Worm (Caenorhabditis elegans) whole organism, L1 larva: ENCODE results near the gene plep-1.
A peak's percentile ranks its signal among the peaks of the same experiment; 100 is the strongest.

Source experiments
- C16A3.4 ChIP-seq: fragments of 150-350 bp; optimal IDR thresholded peaks from 2 replicates; lab custom pipeline; 2014; ENCODE audit warnings: missing biosample characterization, missing genetic modification characterization
- C34B4.2 ChIP-seq: sonication (generic microtip); optimal IDR thresholded peaks from 2 replicates; lab custom pipeline; 2017; ENCODE audit warnings: mild to moderate bottlenecking, missing genetic modification characterization, missing compliant biosample characterization
- F16B12.6 ChIP-seq: fragments of 150-350 bp; optimal IDR thresholded peaks from 2 replicates; lab custom pipeline; 2014; ENCODE audit warnings: missing biosample characterization, missing genetic modification characterization
- aha-1 ChIP-seq: fragments of 150-350 bp; optimal IDR thresholded peaks from 2 replicates; lab custom pipeline; 2014; ENCODE audit warnings: missing biosample characterization, missing genetic modification characterization
- alr-1 ChIP-seq: fragments of 200-800 bp; sonication (Bioruptor generic); optimal IDR thresholded peaks from 2 replicates; lab custom pipeline; 2018; ENCODE audit warnings: borderline replicate concordance, mild to moderate bottlenecking, missing genetic modification characterization, missing compliant biosample characterization
- aly-2 ChIP-seq: fragments of 150-350 bp; optimal IDR thresholded peaks from 2 replicates; lab custom pipeline; 2014; ENCODE audit warnings: missing biosample characterization, missing genetic modification characterization
- ama-1 ChIP-seq: fragments of 150-350 bp; optimal IDR thresholded peaks from 2 replicates; lab custom pipeline; 2014
- blmp-1 ChIP-seq: fragments of 150-350 bp; optimal IDR thresholded peaks from 2 replicates; lab custom pipeline; 2014; ENCODE audit warnings: missing biosample characterization, missing genetic modification characterization
- ceh-82 ChIP-seq, 3 experiments: fragments of 150-350 bp in 1 of 3; sonication (generic microtip) in 2 of 3; optimal IDR thresholded peaks; 2 replicates each; lab custom pipeline; 2014 to 2017; ENCODE audit warnings: missing biosample characterization in 3 of 3, missing genetic modification characterization in 3 of 3
- ceh-88 ChIP-seq: fragments of 200-800 bp; sonication (Bioruptor generic); IDR thresholded peaks from 2 replicates; pipeline ENCODE4 v1.3.6; 2022; ENCODE audit warnings: missing genetic modification characterization, missing compliant biosample characterization
- ceh-90 ChIP-seq: sonication (generic microtip); optimal IDR thresholded peaks from 2 replicates; lab custom pipeline; 2016; ENCODE audit warnings: missing genetic modification characterization, missing compliant biosample characterization
- dsc-1 ChIP-seq: sonication (generic microtip); optimal IDR thresholded peaks from 2 replicates; lab custom pipeline; 2016; ENCODE audit warnings: mild to moderate bottlenecking, missing genetic modification characterization, missing compliant biosample characterization
- egl-13 ChIP-seq: sonication (generic microtip); optimal IDR thresholded peaks from 2 replicates; lab custom pipeline; 2016; ENCODE audit warnings: missing genotype, missing genetic modification reagents, missing genetic modification characterization, missing compliant biosample characterization
- ets-5 ChIP-seq: fragments of 200-800 bp; sonication (Bioruptor generic); IDR thresholded peaks from 2 replicates; pipeline ENCODE4 v1.3.6; 2022; ENCODE audit warnings: missing genetic modification characterization, missing compliant biosample characterization
- fkh-10 ChIP-seq: sonication (generic microtip); optimal IDR thresholded peaks from 2 replicates; lab custom pipeline; 2017; ENCODE audit warnings: missing biosample characterization, missing genetic modification reagents, missing genetic modification characterization
- fkh-8 ChIP-seq: sonication (generic microtip); optimal IDR thresholded peaks from 2 replicates; lab custom pipeline; 2016; ENCODE audit warnings: mild to moderate bottlenecking, missing genetic modification characterization, missing compliant biosample characterization
- hlh-17 ChIP-seq: fragments of 200-800 bp; sonication (Bioruptor generic); optimal IDR thresholded peaks from 2 replicates; lab custom pipeline; 2018; ENCODE audit warnings: missing genetic modification characterization, mild to moderate bottlenecking, missing compliant biosample characterization, moderate library complexity, borderline replicate concordance
- hlh-4 ChIP-seq: sonication (generic microtip); optimal IDR thresholded peaks from 2 replicates; lab custom pipeline; 2016; ENCODE audit warnings: mild to moderate bottlenecking, missing genetic modification characterization, missing compliant biosample characterization
- irx-1 ChIP-seq: sonication (generic microtip); optimal IDR thresholded peaks from 2 replicates; lab custom pipeline; 2016; ENCODE audit warnings: missing genetic modification characterization, missing compliant biosample characterization
- isw-1 ChIP-seq: fragments of 200-800 bp; sonication (Bioruptor generic); IDR thresholded peaks from 2 replicates; pipeline ENCODE4 v1.3.6; 2022; ENCODE audit warnings: missing genetic modification characterization, missing compliant biosample characterization
- lin-15B ChIP-seq: fragments of 150-350 bp; sonication (generic microtip); optimal IDR thresholded peaks from 3 replicates; lab custom pipeline; 2014; ENCODE audit warnings: missing biosample characterization, missing genetic modification characterization
- lir-3 ChIP-seq: sonication (generic microtip); optimal IDR thresholded peaks from 2 replicates; lab custom pipeline; 2016; ENCODE audit warnings: mild to moderate bottlenecking, missing genetic modification characterization, moderate library complexity, missing compliant biosample characterization; ENCODE audit not compliant: poor library complexity
- mab-9 ChIP-seq: fragments of 200-800 bp; sonication (Bioruptor generic); IDR thresholded peaks from 2 replicates; pipeline ENCODE4 v1.3.6; 2022; ENCODE audit warnings: missing genetic modification reagents, missing genetic modification characterization, missing compliant biosample characterization
- mdl-1 ChIP-seq, 2 experiments: fragments of 150-350 bp; optimal IDR thresholded peaks; 2 replicates each; lab custom pipeline; 2014 to 2017; ENCODE audit warnings: missing biosample characterization in 2 of 2, missing genetic modification characterization in 2 of 2, inconsistent platforms in 1 of 2
- mef-2 ChIP-seq: fragments of 150-350 bp; optimal IDR thresholded peaks from 2 replicates; lab custom pipeline; 2014; ENCODE audit warnings: missing biosample characterization, missing genetic modification characterization
- nhr-11 ChIP-seq: fragments of 150-350 bp; optimal IDR thresholded peaks from 2 replicates; lab custom pipeline; 2014; ENCODE audit warnings: missing biosample characterization, missing genetic modification characterization
- nhr-12 ChIP-seq: sonication (generic microtip); optimal IDR thresholded peaks from 2 replicates; lab custom pipeline; 2017; ENCODE audit warnings: missing biosample characterization, missing genetic modification characterization
- nhr-19 ChIP-seq: fragments of 200-800 bp; sonication (Bioruptor generic); conservative IDR thresholded peaks from 2 replicates; pipeline ENCODE4 v1.3.6; 2022; ENCODE audit warnings: missing genetic modification characterization, missing compliant biosample characterization
- nhr-20 ChIP-seq: sonication (generic microtip); optimal IDR thresholded peaks from 2 replicates; lab custom pipeline; 2016; ENCODE audit warnings: mild to moderate bottlenecking, missing genetic modification characterization, missing compliant biosample characterization
- nhr-237 ChIP-seq: fragments of 150-350 bp; optimal IDR thresholded peaks from 2 replicates; lab custom pipeline; 2014; ENCODE audit warnings: missing biosample characterization, missing genetic modification characterization
- nhr-28 ChIP-seq: fragments of 150-350 bp; optimal IDR thresholded peaks from 2 replicates; lab custom pipeline; 2014; ENCODE audit warnings: missing biosample characterization, missing genetic modification characterization
- nhr-71 ChIP-seq: sonication (generic microtip); optimal IDR thresholded peaks from 2 replicates; lab custom pipeline; 2016; ENCODE audit warnings: mild to moderate bottlenecking, missing genetic modification characterization, moderate library complexity, missing compliant biosample characterization
- nhr-76 ChIP-seq: sonication (generic microtip); optimal IDR thresholded peaks from 2 replicates; lab custom pipeline; 2017; ENCODE audit warnings: missing biosample characterization, missing genetic modification characterization
- nhr-77 ChIP-seq: fragments of 150-350 bp; optimal IDR thresholded peaks from 2 replicates; lab custom pipeline; 2014; ENCODE audit warnings: missing biosample characterization, missing genetic modification characterization
- nhr-84 ChIP-seq: sonication (generic microtip); optimal IDR thresholded peaks from 2 replicates; lab custom pipeline; 2017; ENCODE audit warnings: missing biosample characterization, missing genetic modification characterization
- nhr-85 ChIP-seq: sonication (generic microtip); peaks from one replicate; lab custom pipeline; 2016; ENCODE audit warnings: missing genetic modification characterization, inconsistent platforms, missing compliant biosample characterization
- nhr-90 ChIP-seq: sonication (generic microtip); optimal IDR thresholded peaks from 2 replicates; lab custom pipeline; 2016; ENCODE audit warnings: mild to moderate bottlenecking, missing genetic modification characterization, missing compliant biosample characterization; ENCODE audit not compliant: poor library complexity
- pag-3 ChIP-seq: sonication (generic microtip); optimal IDR thresholded peaks from 2 replicates; lab custom pipeline; 2017; ENCODE audit warnings: missing genetic modification characterization, mild to moderate bottlenecking, missing compliant biosample characterization, antibody characterized with exemption, borderline replicate concordance; ENCODE audit not compliant: insufficient read depth
- pqm-1 ChIP-seq: sonication (generic microtip); optimal IDR thresholded peaks from 3 replicates; lab custom pipeline; 2017; ENCODE audit warnings: missing biosample characterization, missing genetic modification characterization
- skn-1 ChIP-seq: fragments of 150-350 bp; optimal IDR thresholded peaks from 2 replicates; lab custom pipeline; 2014; ENCODE audit warnings: missing biosample characterization, missing genetic modification characterization
- snpc-4 ChIP-seq: fragments of 150-350 bp; optimal IDR thresholded peaks from 2 replicates; lab custom pipeline; 2014; ENCODE audit warnings: missing biosample characterization, missing genetic modification characterization
- sox-4 ChIP-seq: sonication (generic microtip); optimal IDR thresholded peaks from 2 replicates; lab custom pipeline; 2016; ENCODE audit warnings: missing genetic modification characterization, missing compliant biosample characterization
- sup-37 ChIP-seq: fragments of 200-800 bp; sonication (Bioruptor generic); optimal IDR thresholded peaks from 2 replicates; lab custom pipeline; 2018; ENCODE audit warnings: mild to moderate bottlenecking, missing genetic modification characterization, missing compliant biosample characterization
- swsn-7 ChIP-seq: sonication (generic microtip); optimal IDR thresholded peaks from 2 replicates; lab custom pipeline; 2016; ENCODE audit warnings: missing genetic modification characterization, missing compliant biosample characterization
- tbx-2 ChIP-seq: sonication (generic microtip); optimal IDR thresholded peaks from 2 replicates; lab custom pipeline; 2016; ENCODE audit warnings: missing genetic modification characterization, missing compliant biosample characterization
- unc-130 ChIP-seq: fragments of 150-350 bp; optimal IDR thresholded peaks from 2 replicates; lab custom pipeline; 2017; ENCODE audit warnings: missing biosample characterization, missing genetic modification characterization, inconsistent platforms
- unc-86 ChIP-seq: sonication (generic microtip); optimal IDR thresholded peaks from 2 replicates; lab custom pipeline; 2016; ENCODE audit warnings: missing genetic modification characterization, missing compliant biosample characterization
- unc-98 ChIP-seq: fragments of 200-800 bp; sonication (Bioruptor generic); IDR thresholded peaks from 2 replicates; pipeline ENCODE4 v1.3.6; 2022; ENCODE audit warnings: missing genetic modification characterization, missing compliant biosample characterization
- vab-15 ChIP-seq: sonication (generic microtip); optimal IDR thresholded peaks from 2 replicates; lab custom pipeline; 2017; ENCODE audit warnings: missing genotype, mild to moderate bottlenecking, missing genetic modification characterization, missing compliant biosample characterization
- xbp-1 ChIP-seq: sonication (generic microtip); optimal IDR thresholded peaks from 2 replicates; lab custom pipeline; 2016; ENCODE audit warnings: missing genetic modification characterization, missing compliant biosample characterization
- zag-1 ChIP-seq: fragments of 150-350 bp; optimal IDR thresholded peaks from 2 replicates; lab custom pipeline; 2014; ENCODE audit warnings: missing biosample characterization, missing genetic modification characterization
- zip-4 ChIP-seq: fragments of 200-800 bp; sonication (Bioruptor generic); optimal IDR thresholded peaks from 2 replicates; lab custom pipeline; 2018; ENCODE audit warnings: mild to moderate bottlenecking, missing genetic modification characterization, moderate library complexity, missing compliant biosample characterization
- ztf-11 ChIP-seq, 2 experiments: sonication (generic microtip); optimal IDR thresholded peaks; 2 replicates each; lab custom pipeline; 2016 to 2017; ENCODE audit warnings: missing genetic modification characterization in 2 of 2, missing biosample characterization in 1 of 2, missing compliant biosample characterization in 1 of 2

Gene plep-1

ce11 chrII:4299227-4299703 lies 12.8 kb downstream of the plep-1 start, which contains the start of gene sco-1 (continued):
- peak; percentile 98 for TF ChIP-seq nhr-71 (tag; lab: Kevin White, UChicago)
- no peak for TF ChIP-seq alr-1 (tag; lab: Kevin White, UChicago)
- peak; percentile 93 for TF ChIP-seq zip-4 (GFP tag; lab: Kevin White, UChicago)
- TF ChIP-seq fkh-8 (tag; lab: Kevin White, UChicago) = peak; percentile 98
- peak; percentile 97 for TF ChIP-seq irx-1 (tag; lab: Kevin White, UChicago)
- TF ChIP-seq ceh-88 = peak; percentile 92
- TF ChIP-seq dsc-1 (tag; lab: Kevin White, UChicago) = peak; percentile 98
- TF ChIP-seq nhr-12 (tag; lab: Kevin White, UChicago) = peak; percentile 25
- no peak for TF ChIP-seq hlh-17 (GFP tag; lab: Kevin White, UChicago)
- TF ChIP-seq nhr-19 (GFP tag; lab: Robert Waterston, UW) = peak; percentile 97
- no peak for TF ChIP-seq pqm-1 (tag; lab: Kevin White, UChicago)
- TF ChIP-seq zag-1 (tag; lab: Kevin White, UChicago) = peak; percentile 92
- TF ChIP-seq ets-5 = no peak
- TF ChIP-seq swsn-7 (tag; lab: Kevin White, UChicago) = peak; percentile 96
- peak; percentile 76 for TF ChIP-seq aha-1 (tag; lab: Kevin White, UChicago)
- peak; percentile 94 for TF ChIP-seq unc-98
- peak; percentile 78 for TF ChIP-seq ama-1 (lab: Kevin White, UChicago)
- TF ChIP-seq ceh-82 (tag; optimal IDR thresholded peaks at IDR 0.05; lab: Kevin White, UChicago) = peak; percentile 97 to 98 (median 98)
- peak; percentile 34 for TF ChIP-seq mef-2 (tag; lab: Kevin White, UChicago)
- TF ChIP-seq mab-9 = peak; percentile 98
- peak; percentile 76 for TF ChIP-seq hlh-4 (tag; lab: Kevin White, UChicago)
- TF ChIP-seq mdl-1 (tag; optimal IDR thresholded peaks at IDR 0.05; lab: Kevin White, UChicago) = peak in 1 of 2 experiments; percentile 92
- TF ChIP-seq nhr-237 (tag; lab: Kevin White, UChicago) = peak; percentile 85
- peak; percentile 92 for TF ChIP-seq unc-130 (tag; lab: Kevin White, UChicago)
- peak; percentile 79 for TF ChIP-seq C34B4.2 (tag; lab: Kevin White, UChicago)
- TF ChIP-seq nhr-90 (tag; lab: Kevin White, UChicago) = peak; percentile 98
- no peak for TF ChIP-seq nhr-84 (tag; lab: Kevin White, UChicago)
- TF ChIP-seq ztf-11 (tag; optimal IDR thresholded peaks at IDR 0.05; lab: Kevin White, UChicago) = peak in 1 of 2 experiments; percentile 98
- peak; percentile 71 for TF ChIP-seq F16B12.6
- peak; percentile 85 for TF ChIP-seq nhr-11 (tag; lab: Kevin White, UChicago)
- TF ChIP-seq isw-1 (GFP tag; lab: Robert Waterston, UW) = peak; percentile 98
- peak; percentile 93 for TF ChIP-seq sup-37 (GFP tag; lab: Kevin White, UChicago)
- peak; percentile 93 for TF ChIP-seq C16A3.4 (tag; lab: Kevin White, UChicago)
- peak; percentile 95 for TF ChIP-seq skn-1
- TF ChIP-seq lir-3 = peak; percentile 98
- TF ChIP-seq tbx-2 (tag; lab: Kevin White, UChicago) = peak; percentile 98
- peak; percentile 91 for TF ChIP-seq fkh-10 (GFP tag; lab: Kevin White, UChicago)
- peak; percentile 78 for TF ChIP-seq snpc-4
- TF ChIP-seq nhr-76 = peak; percentile 65
- peak; percentile 98 for TF ChIP-seq xbp-1
- peak; percentile 97 for TF ChIP-seq nhr-20 (tag; lab: Kevin White, UChicago)
- TF ChIP-seq nhr-77 (tag; lab: Kevin White, UChicago) = peak; percentile 95
- peak; percentile 95 for TF ChIP-seq sox-4 (tag; lab: Kevin White, UChicago)
- peak; percentile 90 for TF ChIP-seq ceh-90 (tag; lab: Kevin White, UChicago)
- no peak for TF ChIP-seq pag-3 (tag; lab: Kevin White, UChicago)
- peak; percentile 91 for TF ChIP-seq vab-15 (tag; lab: Kevin White, UChicago)
- peak; percentile 97 for TF ChIP-seq egl-13 (tag; lab: Kevin White, UChicago)
- TF ChIP-seq aly-2 = peak; percentile 68
- TF ChIP-seq nhr-85 (tag; lab: Kevin White, UChicago) = peak; percentile 99
- TF ChIP-seq unc-86 = peak; percentile 97
- peak; percentile 28 for TF ChIP-seq nhr-28 (tag; lab: Kevin White, UChicago)
- TF ChIP-seq lin-15B (tag; lab: Kevin White, UChicago) = peak; percentile 95
- peak; percentile 79 for TF ChIP-seq blmp-1 (tag; lab: Kevin White, UChicago)
